Worm (Caenorhabditis elegans) whole organism, young adult: ENCODE data around the gene R10E8.1.

Experiments used
- Y67H2A.10 ChIP-seq: fragments of 200-800 bp; sonication (Bioruptor generic); conservative IDR thresholded peaks from 2 replicates; pipeline ENCODE4 v1.3.6; 2022; ENCODE audit warnings: missing genetic modification reagents, missing genetic modification characterization, missing compliant biosample characterization
- ZK185.1 ChIP-seq: sonication (generic microtip); optimal IDR thresholded peaks from 2 replicates; lab custom pipeline; 2016; ENCODE audit warnings: mild to moderate bottlenecking, missing genetic modification characterization, missing compliant biosample characterization; ENCODE audit not compliant: poor library complexity, severe bottlenecking
- aptf-2 ChIP-seq: fragments of 200-800 bp; sonication (Bioruptor generic); conservative IDR thresholded peaks from 2 replicates; pipeline ENCODE4 v1.3.6; 2022; ENCODE audit warnings: missing genetic modification reagents, missing genetic modification characterization, missing compliant biosample characterization
- hrde-1 ChIP-seq: sonication (generic microtip); optimal IDR thresholded peaks from 2 replicates; lab custom pipeline; 2016; ENCODE audit warnings: missing genetic modification characterization, mild to moderate bottlenecking, missing compliant biosample characterization, moderate library complexity, missing genotype, missing genetic modification reagents, borderline replicate concordance
- lir-1 ChIP-seq: fragments of 200-800 bp; sonication (Bioruptor generic); conservative IDR thresholded peaks from 2 replicates; pipeline ENCODE4 v1.3.6; 2022; ENCODE audit warnings: missing genetic modification reagents, missing genetic modification characterization, missing compliant biosample characterization
- nhr-27 ChIP-seq: fragments of 200-800 bp; sonication (Bioruptor generic); optimal IDR thresholded peaks from 2 replicates; lab custom pipeline; 2018; ENCODE audit warnings: mild to moderate bottlenecking, missing genetic modification characterization, moderate library complexity, missing compliant biosample characterization
- unc-130 ChIP-seq: sonication (generic microtip); optimal IDR thresholded peaks from 2 replicates; lab custom pipeline; 2016; ENCODE audit warnings: missing genetic modification reagents, missing genetic modification characterization, missing compliant biosample characterization
- unc-62 ChIP-seq: fragments of 150-350 bp; optimal IDR thresholded peaks from 2 replicates; lab custom pipeline; 2014; ENCODE audit warnings: missing biosample characterization, missing genetic modification reagents, missing genetic modification characterization

- TF ChIP-seq hrde-1: no peak
- no peak for TF ChIP-seq ZK185.1 (tag; lab: Kevin White, UChicago)
- TF ChIP-seq nhr-27 (tag; lab: Kevin White, UChicago): no peak
- no peak for TF ChIP-seq Y67H2A.10
- TF ChIP-seq lir-1 (GFP tag; lab: Robert Waterston, UW): no peak
- TF ChIP-seq unc-62 (GFP tag; lab: Kevin White, UChicago): no peak
- no peak for TF ChIP-seq aptf-2 (GFP tag; lab: Robert Waterston, UW)
- TF ChIP-seq unc-130 (GFP tag; lab: Kevin White, UChicago): no peak
These were observed 40.1 kb upstream of the R10E8.1 start, which contains the start of gene Y51A2A.12 for ce11 chrV:18292295-18292694.
